Worm (Caenorhabditis elegans) whole organism, L2 larva: ENCODE measurements around the gene F33C8.2.

Experiments used
- alr-1 ChIP-seq: fragments of 150-350 bp; optimal IDR thresholded peaks from 2 replicates; lab custom pipeline; 2014; ENCODE audit warnings: missing biosample characterization, missing genetic modification characterization
- blmp-1 ChIP-seq: sonication (generic microtip); optimal IDR thresholded peaks from 2 replicates; lab custom pipeline; 2017; ENCODE audit warnings: missing genetic modification characterization, mild to moderate bottlenecking, missing compliant biosample characterization, antibody characterized with exemption, moderate library complexity; ENCODE audit not compliant: insufficient read depth
- elt-1 ChIP-seq: fragments of 150-350 bp; optimal IDR thresholded peaks from 2 replicates; lab custom pipeline; 2014; ENCODE audit warnings: missing biosample characterization, missing genetic modification characterization
- elt-3 ChIP-seq: sonication (generic microtip); optimal IDR thresholded peaks from 2 replicates; lab custom pipeline; 2017; ENCODE audit warnings: missing biosample characterization, missing genetic modification characterization
- fos-1 ChIP-seq: fragments of 150-350 bp; optimal IDR thresholded peaks from 2 replicates; lab custom pipeline; 2014; ENCODE audit warnings: missing biosample characterization, missing genetic modification characterization
- lsy-2 ChIP-seq, 2 experiments: fragments of 150-350 bp in 1 of 2; sonication (generic microtip) in 1 of 2; optimal IDR thresholded peaks; 2 replicates each; lab custom pipeline; 2014 to 2017; ENCODE audit warnings: missing biosample characterization in 2 of 2, missing genetic modification characterization in 2 of 2
- mdl-1 ChIP-seq, 2 experiments: fragments of 150-350 bp in 1 of 2; sonication (generic microtip) in 1 of 2; optimal IDR thresholded peaks; 2 replicates each; lab custom pipeline; 2017; ENCODE audit warnings: missing biosample characterization in 2 of 2, missing genetic modification characterization in 2 of 2
- nhr-12 ChIP-seq: fragments of 150-350 bp; optimal IDR thresholded peaks from 2 replicates; lab custom pipeline; 2014; ENCODE audit warnings: missing biosample characterization, missing genetic modification characterization
- nhr-25 ChIP-seq: fragments of 150-350 bp; sonication (generic microtip); optimal IDR thresholded peaks from 3 replicates; lab custom pipeline; 2014; ENCODE audit warnings: missing biosample characterization, missing genetic modification characterization
- zag-1 ChIP-seq: fragments of 150-350 bp; optimal IDR thresholded peaks from 2 replicates; lab custom pipeline; 2014; ENCODE audit warnings: missing biosample characterization, missing genetic modification characterization

- TF ChIP-seq mdl-1 (tag; optimal IDR thresholded peaks at IDR 0.05; lab: Kevin White, UChicago): no peak
- no peak for TF ChIP-seq elt-1 (tag; lab: Kevin White, UChicago)
- no peak for TF ChIP-seq nhr-25
- no peak for TF ChIP-seq lsy-2 (tag; optimal IDR thresholded peaks at IDR 0.05; lab: Kevin White, UChicago)
- TF ChIP-seq fos-1 (tag; lab: Kevin White, UChicago): no peak
- no peak for TF ChIP-seq alr-1
- no peak for TF ChIP-seq zag-1 (tag; lab: Kevin White, UChicago)
- TF ChIP-seq blmp-1 (tag; lab: Kevin White, UChicago): no peak
- TF ChIP-seq nhr-12 (tag; lab: Kevin White, UChicago): no peak
- TF ChIP-seq elt-3 (tag; lab: Kevin White, UChicago): no peak
These were observed 3.7 kb downstream of the F33C8.2 start for ce11 chrX:14724935-14725334.
